Worm (Caenorhabditis elegans) whole organism, L3 larva: ENCODE results near the gene clec-32.

Source experiments
- ama-1 ChIP-seq: fragments of 150-350 bp; optimal IDR thresholded peaks from 2 replicates; lab custom pipeline; 2018
- ceh-28 ChIP-seq: fragments of 150-350 bp; optimal IDR thresholded peaks from 2 replicates; lab custom pipeline; 2014; ENCODE audit warnings: missing biosample characterization, missing genetic modification reagents, missing genetic modification characterization
- elt-2 ChIP-seq: sonication (generic microtip); optimal IDR thresholded peaks from 2 replicates; lab custom pipeline; 2016; ENCODE audit warnings: missing genetic modification reagents, mild to moderate bottlenecking, missing genetic modification characterization, missing compliant biosample characterization
- fkh-10 ChIP-seq: sonication (generic microtip); optimal IDR thresholded peaks from 2 replicates; lab custom pipeline; 2017; ENCODE audit warnings: missing biosample characterization, missing genetic modification reagents, missing genetic modification characterization
- fkh-2 ChIP-seq: fragments of 150-350 bp; optimal IDR thresholded peaks from 2 replicates; lab custom pipeline; 2014; ENCODE audit warnings: missing biosample characterization, missing genetic modification reagents, missing genetic modification characterization
- fos-1 ChIP-seq: fragments of 150-350 bp; optimal IDR thresholded peaks from 2 replicates; lab custom pipeline; 2014; ENCODE audit warnings: missing biosample characterization, missing genetic modification characterization
- jun-1 ChIP-seq: fragments of 150-350 bp; optimal IDR thresholded peaks from 2 replicates; lab custom pipeline; 2014; ENCODE audit warnings: missing biosample characterization, missing genetic modification reagents, missing genetic modification characterization
- lin-39 ChIP-seq: fragments of 150-350 bp; optimal IDR thresholded peaks from 2 replicates; lab custom pipeline; 2018; ENCODE audit warnings: missing biosample characterization, missing genetic modification reagents, missing genetic modification characterization
- mml-1 ChIP-seq: fragments of 150-350 bp; sonication (generic microtip); optimal IDR thresholded peaks from 3 replicates; lab custom pipeline; 2014; ENCODE audit warnings: missing biosample characterization, missing genetic modification characterization
- nhr-11 ChIP-seq: fragments of 150-350 bp; optimal IDR thresholded peaks from 2 replicates; lab custom pipeline; 2014; ENCODE audit warnings: missing biosample characterization, missing genetic modification characterization
- nhr-28 ChIP-seq: fragments of 150-350 bp; optimal IDR thresholded peaks from 2 replicates; lab custom pipeline; 2014; ENCODE audit warnings: missing biosample characterization, missing genetic modification characterization
- nhr-67 ChIP-seq: fragments of 150-350 bp; optimal IDR thresholded peaks from 2 replicates; lab custom pipeline; 2014; ENCODE audit warnings: missing biosample characterization, missing genetic modification characterization
- unc-39 ChIP-seq: sonication (generic microtip); optimal IDR thresholded peaks from 4 replicates; lab custom pipeline; 2017; ENCODE audit warnings: missing biosample characterization, missing genetic modification characterization
- ztf-4 ChIP-seq: fragments of 150-350 bp; optimal IDR thresholded peaks from 2 replicates; lab custom pipeline; 2014; ENCODE audit warnings: missing biosample characterization, missing genetic modification characterization

DNA sequence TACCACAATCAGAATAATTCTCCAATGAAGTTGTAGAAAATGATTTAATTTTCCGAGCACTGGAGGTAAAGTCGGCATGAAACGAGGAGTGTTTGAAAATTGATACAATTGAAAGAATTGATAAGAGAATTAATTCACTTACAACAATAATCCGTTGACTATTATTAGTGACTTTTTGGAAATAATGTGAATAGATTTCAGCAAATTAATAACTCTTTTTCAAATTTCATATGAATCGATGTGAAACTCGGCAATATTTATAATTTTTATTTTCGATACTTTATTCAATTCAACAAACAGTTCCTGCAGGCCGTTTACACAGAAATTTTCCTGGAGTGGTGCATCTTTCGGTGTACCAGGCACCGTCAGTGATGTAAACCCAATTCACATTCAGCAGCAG is 9.6 kb downstream of the clec-32 start, which contains the start of gene clec-37:
- TF ChIP-seq nhr-11 (tag; lab: Kevin White, UChicago) (no peak), ceh-28 (tag; lab: Kevin White, UChicago) (no peak), elt-2 (tag; lab: Kevin White, UChicago) (no peak), fos-1 (no peak), unc-39 (tag; lab: Kevin White, UChicago) (no peak), fkh-2 (tag; lab: Kevin White, UChicago) (no peak), nhr-28 (tag; lab: Kevin White, UChicago) (no peak), nhr-67 (tag; lab: Kevin White, UChicago) (no peak), fkh-10 (GFP tag; lab: Kevin White, UChicago) (no peak), ama-1 (lab: Kevin White, UChicago) (no peak), lin-39 (no peak), ztf-4 (no peak), mml-1 (tag; lab: Kevin White, UChicago) (no peak), jun-1 (tag; lab: Kevin White, UChicago) (no peak)
